Worm (Caenorhabditis elegans): ENCODE results near the gene hsp-1.

Gene hsp-1

DNA sequence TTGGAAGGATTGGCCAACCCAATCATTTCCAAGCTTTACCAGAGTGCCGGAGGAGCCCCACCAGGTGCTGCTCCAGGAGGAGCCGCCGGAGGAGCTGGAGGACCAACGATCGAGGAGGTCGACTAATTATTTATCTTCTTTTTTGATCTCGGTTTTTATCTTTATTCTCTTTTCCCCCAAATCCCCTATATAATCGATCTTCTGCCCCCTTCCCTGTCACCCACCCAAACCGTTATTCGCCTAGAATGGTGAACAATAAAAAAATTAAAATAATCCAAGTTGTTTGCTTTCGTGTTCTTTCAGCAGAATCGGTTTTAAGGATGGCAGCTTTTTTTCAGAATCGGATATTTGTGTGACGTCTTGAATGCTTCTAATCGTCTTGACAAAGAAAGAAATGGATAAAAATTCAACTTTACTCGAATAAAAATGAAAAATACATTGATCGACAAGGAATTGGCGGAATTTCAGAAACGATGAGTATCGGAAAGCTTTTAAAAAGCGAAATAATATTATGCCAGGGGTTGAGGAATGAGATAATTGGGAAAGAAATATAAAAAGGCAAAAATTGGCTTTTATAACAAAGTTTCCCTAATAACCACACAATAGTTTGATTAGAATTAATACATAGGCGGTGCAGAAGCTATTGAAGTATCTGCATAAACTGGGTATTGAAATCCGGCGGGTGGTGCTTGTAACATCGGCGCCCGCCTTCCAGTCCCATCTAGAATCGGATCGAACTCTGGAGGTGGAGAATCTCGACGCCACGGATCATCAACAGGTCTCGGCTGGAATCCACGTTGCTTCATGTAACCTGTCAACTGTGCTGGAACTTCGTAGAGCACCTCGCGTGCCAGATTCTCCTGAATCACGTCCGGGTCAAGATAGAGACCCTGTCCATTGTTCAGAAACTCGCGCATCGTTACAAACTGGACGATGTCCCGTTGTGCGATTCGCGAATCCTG is 2.6 kb downstream of the hsp-1 start (continued):
- TF ChIP-seq attf-6 (GFP tag; IDR thresholded peaks at IDR 0.05) (peak; percentile 97), F33H1.4 (GFP tag; IDR thresholded peaks at IDR 0.05) (peak; percentile 6; the same call in 1 of the 2 replicates), hlh-26 (GFP tag; conservative IDR thresholded peaks at IDR 0.05) (no peak), snpc-4 (GFP tag; optimal IDR thresholded peaks at IDR 0.05) (peak; percentile 69), snpc-4 (tag; optimal IDR thresholded peaks at IDR 0.05) (peak; percentile 69 to 93 (median 79)), ceh-40 (GFP tag; IDR thresholded peaks at IDR 0.05) (peak; percentile 70), egl-18 (GFP tag; IDR thresholded peaks at IDR 0.05) (no peak), madf-3 (GFP tag; IDR thresholded peaks at IDR 0.05) (peak; percentile 92; the same call in 1 of the 2 replicates), Y79H2A.3 (GFP tag; conservative IDR thresholded peaks at IDR 0.05) (no peak), hmg-1.2 (GFP tag; IDR thresholded peaks at IDR 0.05) (peak; percentile 59), K11D2.4 (GFP tag; IDR thresholded peaks at IDR 0.05) (peak; percentile 65; the same call in 1 of the 2 replicates), Y67H2A.10 (GFP tag; conservative IDR thresholded peaks at IDR 0.05) (no peak), Y95B8A.8 (GFP tag; IDR thresholded peaks at IDR 0.05) (0 out of 2 replicates have a peak, but pooled peaks have one; percentile 78), nfya-2 (GFP tag; IDR thresholded peaks at IDR 0.05) (0 out of 2 replicates have a peak, but pooled peaks have one; percentile 64), atf-7 (tag; optimal IDR thresholded peaks at IDR 0.05) (peak; percentile 94), tbp1 (GFP tag; optimal IDR thresholded peaks at IDR 0.05) (peak; percentile 76), ceh-58 (GFP tag; IDR thresholded peaks at IDR 0.05) (peak; percentile 89; the same call in 1 of the 2 replicates), efl-1 (GFP tag; optimal IDR thresholded peaks at IDR 0.05) (peak; percentile 31), D2030.7 (GFP tag; IDR thresholded peaks at IDR 0.05) (peak; percentile 82; the same call in 1 of the 2 replicates), snpc-1.3 (tag; optimal IDR thresholded peaks at IDR 0.05; ENCODE audit: insufficient read depth) (peak; percentile 95), egl-44 (GFP tag; IDR thresholded peaks at IDR 0.05) (peak; percentile 56; the same call in 1 of the 2 replicates), snpc-3.4 (tag; optimal IDR thresholded peaks at IDR 0.05) (peak; percentile 91), nhr-27 (tag; optimal IDR thresholded peaks at IDR 0.05) (peak; percentile 73), F39B2.1 (GFP tag; IDR thresholded peaks at IDR 0.05) (peak; percentile 87), mes-4 (tag; optimal IDR thresholded peaks at IDR 0.05) (peak; percentile 13), T07F8.4 (tag; optimal IDR thresholded peaks at IDR 0.05) (peak; percentile 71), him-1 (tag; optimal IDR thresholded peaks at IDR 0.05) (peak; percentile 67), ztf-6 (GFP tag; IDR thresholded peaks at IDR 0.05) (peak; percentile 27; the same call in 1 of the 2 replicates), lir-1 (GFP tag; conservative IDR thresholded peaks at IDR 0.05) (no peak; the same call in 1 of the 2 replicates), madf-8 (GFP tag; conservative IDR thresholded peaks at IDR 0.05) (peak; percentile 23), B0336.3 (GFP tag; IDR thresholded peaks at IDR 0.05) (peak; percentile 96), gei-17 (GFP tag; optimal IDR thresholded peaks at IDR 0.05) (peak; percentile 81), T26A5.8 (tag; optimal IDR thresholded peaks at IDR 0.05) (peak; percentile 96), Y56A3A.18 (GFP tag; IDR thresholded peaks at IDR 0.05) (peak; percentile 97), hrde-1 (tag; optimal IDR thresholded peaks at IDR 0.05; ENCODE audit: borderline replicate concordance) (peak; percentile 60), rcor-1 (GFP tag; IDR thresholded peaks at IDR 0.05) (peak; percentile 84), ets-4 (GFP tag; optimal IDR thresholded peaks at IDR 0.05) (peak; percentile 1), xnd-1 (tag; optimal IDR thresholded peaks at IDR 0.05) (no peak), fkh-3 (tag; optimal IDR thresholded peaks at IDR 0.05) (peak; percentile 33), lin-40 (tag; optimal IDR thresholded peaks at IDR 0.05) (peak; percentile 82), cebp-1 (GFP tag; IDR thresholded peaks at IDR 0.05) (0 out of 2 replicates have a peak, but pooled peaks have one; percentile 46), cebp-1 (tag; optimal IDR thresholded peaks at IDR 0.05) (peak; percentile 85), F37B4.10 (GFP tag; IDR thresholded peaks at IDR 0.05) (no peak), ccch-3 (GFP tag; optimal IDR thresholded peaks at IDR 0.05) (peak; percentile 64), F22D6.2 (tag; optimal IDR thresholded peaks at IDR 0.05) (no peak), F57A8.1 (GFP tag; optimal IDR thresholded peaks at IDR 0.05) (no peak)

Measured in whole organism, young adult.